Worm (Caenorhabditis elegans) whole organism, L3 larva: Measurements from ENCODE around the gene mam-2.

Experiments used
- ZK546.5 ChIP-seq: sonication (generic microtip); optimal IDR thresholded peaks from 2 replicates; lab custom pipeline; 2017; ENCODE audit warnings: missing biosample characterization, missing genetic modification characterization
- aly-2 ChIP-seq: fragments of 150-350 bp; optimal IDR thresholded peaks from 2 replicates; lab custom pipeline; 2014; ENCODE audit warnings: missing biosample characterization, missing genetic modification characterization
- ceh-16 ChIP-seq: sonication (generic microtip); optimal IDR thresholded peaks from 2 replicates; lab custom pipeline; 2017; ENCODE audit warnings: missing biosample characterization, missing genetic modification characterization
- ceh-82 ChIP-seq: fragments of 150-350 bp; optimal IDR thresholded peaks from 2 replicates; lab custom pipeline; 2014; ENCODE audit warnings: missing biosample characterization, missing genetic modification characterization
- ceh-9 ChIP-seq: sonication (generic microtip); optimal IDR thresholded peaks from 2 replicates; lab custom pipeline; 2018; ENCODE audit warnings: missing biosample characterization, missing genetic modification characterization
- egl-27 ChIP-seq: sonication (generic microtip); optimal IDR thresholded peaks from 4 replicates; lab custom pipeline; 2017; ENCODE audit warnings: missing biosample characterization, missing genetic modification reagents, missing genetic modification characterization
- egl-5 ChIP-seq: fragments of 150-350 bp; optimal IDR thresholded peaks from 2 replicates; lab custom pipeline; 2017; ENCODE audit warnings: missing biosample characterization, missing genetic modification reagents, missing genetic modification characterization, inconsistent platforms
- elt-1 ChIP-seq: fragments of 150-350 bp; optimal IDR thresholded peaks from 2 replicates; lab custom pipeline; 2014; ENCODE audit warnings: missing biosample characterization, missing genetic modification characterization
- elt-2 ChIP-seq: sonication (generic microtip); optimal IDR thresholded peaks from 2 replicates; lab custom pipeline; 2016; ENCODE audit warnings: missing genetic modification reagents, mild to moderate bottlenecking, missing genetic modification characterization, missing compliant biosample characterization
- elt-3 ChIP-seq, 3 experiments: fragments of 150-350 bp in 1 of 3; sonication (generic microtip) in 2 of 3; optimal IDR thresholded peaks; 2 replicates in 2 of 3; 4 replicates in 1 of 3; lab custom pipeline; 2014 to 2017; ENCODE audit warnings: missing biosample characterization in 3 of 3, missing genetic modification characterization in 3 of 3
- eor-1 ChIP-seq, 2 experiments: fragments of 150-350 bp; optimal IDR thresholded peaks; 2 replicates each; lab custom pipeline; 2014 to 2018; ENCODE audit warnings: missing biosample characterization in 2 of 2, missing genetic modification characterization in 2 of 2
- fkh-10 ChIP-seq: sonication (generic microtip); optimal IDR thresholded peaks from 2 replicates; lab custom pipeline; 2017; ENCODE audit warnings: missing biosample characterization, missing genetic modification reagents, missing genetic modification characterization
- hmg-11 ChIP-seq: sonication (generic microtip); optimal IDR thresholded peaks from 2 replicates; lab custom pipeline; 2016; ENCODE audit warnings: missing genetic modification characterization, missing compliant biosample characterization
- jun-1 ChIP-seq: fragments of 150-350 bp; optimal IDR thresholded peaks from 2 replicates; lab custom pipeline; 2014; ENCODE audit warnings: missing biosample characterization, missing genetic modification reagents, missing genetic modification characterization
- lin-15B ChIP-seq: fragments of 150-350 bp; optimal IDR thresholded peaks from 2 replicates; lab custom pipeline; 2014; ENCODE audit warnings: missing biosample characterization, missing genetic modification characterization
- lsy-12 ChIP-seq: sonication (generic microtip); optimal IDR thresholded peaks from 2 replicates; lab custom pipeline; 2016; ENCODE audit warnings: mild to moderate bottlenecking, missing genetic modification characterization, missing compliant biosample characterization
- mdl-1 ChIP-seq: fragments of 150-350 bp; optimal IDR thresholded peaks from 2 replicates; lab custom pipeline; 2014; ENCODE audit warnings: missing biosample characterization, missing genetic modification characterization
- mml-1 ChIP-seq: fragments of 150-350 bp; sonication (generic microtip); optimal IDR thresholded peaks from 3 replicates; lab custom pipeline; 2014; ENCODE audit warnings: missing biosample characterization, missing genetic modification characterization
- nhr-11 ChIP-seq: fragments of 150-350 bp; optimal IDR thresholded peaks from 2 replicates; lab custom pipeline; 2014; ENCODE audit warnings: missing biosample characterization, missing genetic modification characterization
- nhr-12 ChIP-seq: fragments of 150-350 bp; optimal IDR thresholded peaks from 2 replicates; lab custom pipeline; 2014; ENCODE audit warnings: missing biosample characterization, missing genetic modification characterization
- nhr-23 ChIP-seq: fragments of 150-350 bp; optimal IDR thresholded peaks from 2 replicates; lab custom pipeline; 2014; ENCODE audit warnings: missing biosample characterization, missing genetic modification reagents, missing genetic modification characterization
- nhr-237 ChIP-seq: fragments of 150-350 bp; optimal IDR thresholded peaks from 2 replicates; lab custom pipeline; 2014; ENCODE audit warnings: missing biosample characterization, missing genetic modification characterization
- nhr-28 ChIP-seq: fragments of 150-350 bp; optimal IDR thresholded peaks from 2 replicates; lab custom pipeline; 2014; ENCODE audit warnings: missing biosample characterization, missing genetic modification characterization
- nhr-67 ChIP-seq: fragments of 150-350 bp; optimal IDR thresholded peaks from 2 replicates; lab custom pipeline; 2014; ENCODE audit warnings: missing biosample characterization, missing genetic modification characterization
- pha-4 ChIP-seq: fragments of 150-350 bp; optimal IDR thresholded peaks from 2 replicates; lab custom pipeline; 2014; ENCODE audit warnings: missing biosample characterization, missing genetic modification reagents, missing genetic modification characterization
- pqm-1 ChIP-seq: fragments of 150-350 bp; optimal IDR thresholded peaks from 2 replicates; lab custom pipeline; 2017; ENCODE audit warnings: missing biosample characterization, missing genetic modification characterization, inconsistent platforms
- sea-2 ChIP-seq: fragments of 150-350 bp; sonication (generic microtip); optimal IDR thresholded peaks from 4 replicates; lab custom pipeline; 2014; ENCODE audit warnings: missing biosample characterization, missing genetic modification reagents, missing genetic modification characterization
- skn-1 ChIP-seq: fragments of 150-350 bp; optimal IDR thresholded peaks from 2 replicates; lab custom pipeline; 2014; ENCODE audit warnings: missing biosample characterization, missing genetic modification characterization
- unc-62 ChIP-seq: fragments of 150-350 bp; sonication (generic microtip); optimal IDR thresholded peaks from 4 replicates; lab custom pipeline; 2014; ENCODE audit warnings: missing biosample characterization, missing genetic modification reagents, missing genetic modification characterization
- ztf-11 ChIP-seq: fragments of 150-350 bp; optimal IDR thresholded peaks from 2 replicates; lab custom pipeline; 2014; ENCODE audit warnings: missing biosample characterization, missing genetic modification characterization
- ztf-4 ChIP-seq: fragments of 150-350 bp; optimal IDR thresholded peaks from 2 replicates; lab custom pipeline; 2014; ENCODE audit warnings: missing biosample characterization, missing genetic modification characterization

mam-2 gene

ce11 chrIV:9982895-9983294 lies at the start of gene mam-2:
Gene mam-2 (plus strand): TSS chrIV:9983195.
- TF ChIP-seq hmg-11 (no peak), ZK546.5 (tag; lab: Kevin White, UChicago) (no peak), jun-1 (no peak), mdl-1 (no peak), egl-5 (no peak), fkh-10 (GFP tag; lab: Kevin White, UChicago) (no peak), pqm-1 (no peak), pha-4 (tag; lab: Kevin White, UChicago) (no peak), ztf-11 (no peak), egl-27 (tag; lab: Kevin White, UChicago) (no peak), elt-1 (tag; lab: Kevin White, UChicago) (no peak), skn-1 (tag; lab: Kevin White, UChicago) (no peak), ceh-82 (tag; lab: Kevin White, UChicago) (no peak), eor-1 (tag; optimal IDR thresholded peaks at IDR 0.05; lab: Kevin White, UChicago) (no peak), nhr-28 (no peak), nhr-11 (tag; lab: Kevin White, UChicago) (no peak), aly-2 (tag; lab: Kevin White, UChicago) (no peak)
- TF ChIP-seq, all 47 proteins: peak for 0

ce11 chrIV:9933580-9933979 lies 49.4 kb upstream of the mam-2 start, which contains the start of gene spe-29:
Gene spe-29 (plus strand): TSS chrIV:9933880.
- no peak for TF ChIP-seq egl-5
- TF ChIP-seq unc-62 (GFP tag; lab: Kevin White, UChicago) = no peak
- TF ChIP-seq ztf-11 = no peak
- TF ChIP-seq lin-15B (tag; lab: Kevin White, UChicago) = no peak
- TF ChIP-seq mml-1 (tag; lab: Kevin White, UChicago) = no peak
- TF ChIP-seq skn-1 (tag; lab: Kevin White, UChicago) = no peak
- no peak for TF ChIP-seq nhr-12
- TF ChIP-seq nhr-237 (tag; lab: Kevin White, UChicago) = no peak
- TF ChIP-seq lsy-12 (tag; lab: Kevin White, UChicago) = no peak
- no peak for TF ChIP-seq ceh-82 (tag; lab: Kevin White, UChicago)
- no peak for TF ChIP-seq ZK546.5 (tag; lab: Kevin White, UChicago)
- TF ChIP-seq elt-3 (tag; optimal IDR thresholded peaks at IDR 0.05; lab: Kevin White, UChicago) = no peak
- TF ChIP-seq elt-2 = no peak
- TF ChIP-seq egl-27 (tag; lab: Kevin White, UChicago) = no peak

- TF ChIP-seq hmg-11 = no peak
Measured at ce11 chrIV:9943214-9943613, 39.8 kb upstream of the mam-2 start.

ce11 chrIV:9944279-9944678 lies 38.7 kb upstream of the mam-2 start:
- peak; percentile 78 for TF ChIP-seq pha-4 (tag; lab: Kevin White, UChicago)
- no peak for TF ChIP-seq nhr-67 (tag; lab: Kevin White, UChicago)
- TF ChIP-seq, all 47 proteins: peak for 1

- no peak for TF ChIP-seq ztf-11
- peak; percentile 13 for TF ChIP-seq pha-4 (tag; lab: Kevin White, UChicago)
- no peak for TF ChIP-seq pqm-1
- TF ChIP-seq lin-15B (tag; lab: Kevin White, UChicago) = peak; percentile 65
- peak; percentile 33 for TF ChIP-seq nhr-11 (tag; lab: Kevin White, UChicago)
- no peak for TF ChIP-seq unc-62 (GFP tag; lab: Kevin White, UChicago)
- no peak for TF ChIP-seq ceh-16 (tag; lab: Kevin White, UChicago)
- TF ChIP-seq ceh-9 = no peak
- no peak for TF ChIP-seq nhr-23 (tag; lab: Kevin White, UChicago)
- TF ChIP-seq, all 47 proteins: peak for 3
Measured at ce11 chrIV:9948035-9948434, 35.0 kb upstream of the mam-2 start.

- TF ChIP-seq fkh-10 (GFP tag; lab: Kevin White, UChicago) (no peak), ceh-82 (tag; lab: Kevin White, UChicago) (no peak), ztf-4 (no peak), sea-2 (GFP tag; lab: Kevin White, UChicago) (no peak), hmg-11 (no peak)
Measured at ce11 chrIV:9953333-9953732, 29.7 kb upstream of the mam-2 start, which contains the start of gene gon-1. Gene gon-1 (minus strand): TSS chrIV:9953433.
